Fruit fly (Drosophila melanogaster) whole organism, prepupa: ENCODE results near the gene CG31697.
A peak's percentile ranks its signal among the peaks of the same experiment; 100 is the strongest.

ENCODE experiments used
- CG6276 ChIP-seq: fragments of 200-800 bp; sonication (Bioruptor generic); optimal IDR thresholded peaks from 2 replicates; lab custom pipeline; 2017; ENCODE audit warnings: missing biosample characterization, mild to moderate bottlenecking, missing genetic modification characterization
- Gug ChIP-seq: fragments of 200-800 bp; sonication (Bioruptor generic); IDR thresholded peaks from 2 replicates; pipeline ENCODE4 v1.3.6; 2022; ENCODE audit warnings: missing biosample characterization, missing genetic modification characterization

DNA sequence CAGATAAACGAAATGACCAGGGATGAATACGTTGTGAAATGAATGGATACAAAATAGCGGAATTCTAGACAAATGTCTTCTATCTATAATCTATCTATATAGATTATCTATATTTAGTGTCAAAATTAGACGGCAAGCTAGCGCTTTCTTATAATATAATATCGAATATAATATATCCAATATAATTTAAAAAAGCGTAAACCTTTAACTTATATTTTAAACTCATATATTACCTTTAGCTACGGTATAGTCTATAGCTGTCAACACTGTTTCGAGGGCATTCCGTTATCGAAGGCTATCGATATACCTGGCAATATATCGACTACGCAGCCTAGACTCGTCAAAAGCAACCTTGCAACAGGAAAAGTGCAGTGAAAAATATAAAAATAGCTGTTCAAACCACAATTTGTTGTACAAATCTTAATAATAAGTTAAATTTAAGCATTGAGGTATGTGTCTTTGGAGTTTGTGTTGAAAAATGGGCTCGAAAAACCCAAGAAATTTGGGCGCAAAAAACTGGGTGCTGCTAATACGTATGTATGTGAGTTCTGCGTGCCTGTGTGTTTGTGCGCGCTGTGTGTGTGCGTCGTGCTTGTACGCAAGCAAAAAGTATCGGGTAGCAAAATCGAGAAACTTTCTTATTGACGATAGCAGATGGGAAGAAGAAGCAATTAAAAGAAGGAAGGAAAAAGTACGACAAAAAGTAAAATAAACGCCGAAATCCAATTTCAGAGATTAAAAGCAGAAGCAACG lies 42.1 kb upstream of the CG31697 start, which contains the start of the genes swm and Ctu2:
- TF ChIP-seq CG6276 (no peak), Gug (GFP tag; lab: Robert Waterston, UW) (peak; percentile 42)
